Fruit fly (Drosophila melanogaster): ENCODE data around the gene CG43815.
A peak's percentile ranks its signal among the peaks of the same experiment; 100 is the strongest.

The CG43815 gene

DNA sequence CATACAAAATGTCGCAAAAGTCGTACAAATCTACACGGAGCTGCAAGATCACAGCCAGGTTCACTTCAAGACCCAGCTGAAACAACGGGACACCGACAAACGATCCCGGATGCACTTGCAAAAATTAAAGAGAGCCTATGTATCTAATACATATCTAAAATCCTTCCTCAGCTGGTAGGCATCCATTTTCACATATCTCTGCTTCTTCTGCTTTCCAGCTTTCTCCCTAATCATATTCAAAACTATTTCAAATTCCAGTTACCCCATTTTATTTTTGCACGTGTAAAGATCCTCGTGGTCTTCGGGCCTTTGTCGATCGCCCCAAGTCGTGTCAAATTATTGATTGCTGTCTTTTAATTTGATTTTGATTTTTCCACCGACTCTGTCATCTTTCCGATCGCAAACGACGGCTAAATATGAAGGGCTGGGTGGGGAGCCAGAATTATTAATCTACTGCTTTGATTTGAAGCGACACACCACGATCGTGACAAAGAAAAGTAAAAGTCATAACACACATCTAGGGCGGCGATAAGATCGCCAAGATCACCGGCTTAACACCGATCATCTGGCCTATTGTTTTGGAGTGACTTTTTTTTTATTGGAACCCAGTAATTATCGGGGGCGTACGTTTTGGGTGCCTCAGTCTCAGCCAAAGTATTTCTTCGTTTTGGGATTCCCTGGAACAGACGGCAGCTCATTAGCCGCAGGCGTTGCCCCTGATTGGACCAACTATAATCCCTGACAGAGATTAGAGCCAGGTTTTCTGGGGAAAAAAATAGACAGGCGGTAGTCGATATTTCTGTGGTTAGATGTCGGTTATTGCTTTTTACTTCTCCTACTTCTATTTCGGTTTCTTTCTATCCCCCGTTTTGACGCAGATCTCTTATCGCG is 7.6 kb downstream of the CG43815 start (continued):
- TF ChIP-seq Sox15 (GFP tag; optimal IDR thresholded peaks at IDR 0.05) = no peak
- peak; percentile 44 for TF ChIP-seq acj6 (GFP tag; optimal IDR thresholded peaks at IDR 0.05)
- TF ChIP-seq topi (GFP tag; optimal IDR thresholded peaks at IDR 0.05) = peak; percentile 54
- no peak for TF ChIP-seq CG8319 (GFP tag; optimal IDR thresholded peaks at IDR 0.05)
- TF ChIP-seq CG34406 (GFP tag; optimal IDR thresholded peaks at IDR 0.05) = no peak
- peak; percentile 28 for TF ChIP-seq OdsH (GFP tag; optimal IDR thresholded peaks at IDR 0.05)
- no peak; the same call in 2 of the 3 replicates for TF ChIP-seq eg (GFP tag; IDR thresholded peaks at IDR 0.05)
- TF ChIP-seq esn (GFP tag; optimal IDR thresholded peaks at IDR 0.05) = peak; percentile 45
- peak; percentile 79 for TF ChIP-seq svp (GFP tag)
- TF ChIP-seq Hr4 (GFP tag; optimal IDR thresholded peaks at IDR 0.05) = no peak
- peak; percentile 70 for TF ChIP-seq Eip78C (GFP tag)
- TF ChIP-seq CG7368 (GFP tag; optimal IDR thresholded peaks at IDR 0.05) = peak; percentile 0
- no peak for TF ChIP-seq vri (GFP tag; optimal IDR thresholded peaks at IDR 0.05)
- no peak for TF ChIP-seq salr (GFP tag; optimal IDR thresholded peaks at IDR 0.05)
- TF ChIP-seq CG11294 (GFP tag; IDR thresholded peaks at IDR 0.05) = no peak
- TF ChIP-seq CG10631 (GFP tag; optimal IDR thresholded peaks at IDR 0.05) = peak; percentile 17
- TF ChIP-seq CG4318 (GFP tag; optimal IDR thresholded peaks at IDR 0.05) = no peak
- no peak for TF ChIP-seq CG16779 (tag; optimal IDR thresholded peaks at IDR 0.05)
- TF ChIP-seq fd59A (GFP tag; optimal IDR thresholded peaks at IDR 0.05) = peak; percentile 39
- TF ChIP-seq CG6808 (GFP tag; optimal IDR thresholded peaks at IDR 0.05) = peak; percentile 38
- no peak for TF ChIP-seq ss (GFP tag; optimal IDR thresholded peaks at IDR 0.05)
- peak; percentile 2 for TF ChIP-seq Sox14 (GFP tag; optimal IDR thresholded peaks at IDR 0.05)

DNA sequence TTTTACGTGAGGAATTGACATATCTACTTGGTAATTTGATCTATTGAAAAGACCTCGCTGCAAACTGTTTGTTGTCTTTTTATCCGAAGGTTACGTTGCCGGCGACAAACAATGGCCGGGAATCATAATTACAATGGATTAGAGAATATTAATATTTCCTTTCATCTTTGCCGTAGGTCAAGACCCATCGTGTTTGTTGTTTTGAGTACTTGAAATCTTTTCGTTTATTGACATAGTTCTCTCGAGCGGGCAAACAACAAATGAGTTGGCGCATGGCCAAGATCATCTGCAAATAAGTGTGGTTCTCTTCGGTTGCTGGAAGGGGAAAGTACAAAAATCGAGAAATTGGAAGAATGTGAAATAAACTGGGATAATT is 8.3 kb downstream of the CG43815 start:
- TF ChIP-seq Sox14 (GFP tag; optimal IDR thresholded peaks at IDR 0.05) (no peak), fkh (GFP tag; optimal IDR thresholded peaks at IDR 0.05) (peak; percentile 51)

DNA sequence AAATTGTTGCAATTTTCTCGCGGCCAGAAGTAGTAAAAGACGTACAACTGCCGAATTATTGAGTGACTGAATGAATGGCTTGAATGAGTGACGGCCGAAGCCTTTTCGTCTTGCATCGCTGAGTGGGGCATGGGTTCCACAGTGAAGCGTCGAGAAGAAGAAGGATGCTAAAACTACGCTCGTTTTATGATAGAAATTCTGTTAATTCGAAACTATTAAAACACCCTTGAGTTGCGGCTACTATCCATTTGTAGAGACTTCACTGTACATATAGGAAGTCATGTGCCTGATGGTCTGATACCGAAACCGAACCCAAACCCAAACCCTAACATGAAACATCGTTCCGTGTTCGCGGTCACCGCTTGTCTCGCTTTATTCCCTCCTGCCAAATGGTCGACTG is 9.3 kb downstream of the CG43815 start:
- no peak for TF ChIP-seq CG15336 (GFP tag; IDR thresholded peaks at IDR 0.05)
- peak; percentile 11 for TF ChIP-seq Eip78C (GFP tag)
- peak; percentile 52 for TF ChIP-seq svp (GFP tag)
- no peak for TF ChIP-seq CG6854 (GFP tag; optimal IDR thresholded peaks at IDR 0.05)
- TF ChIP-seq CG6792 (GFP tag; optimal IDR thresholded peaks at IDR 0.05) = no peak

DNA sequence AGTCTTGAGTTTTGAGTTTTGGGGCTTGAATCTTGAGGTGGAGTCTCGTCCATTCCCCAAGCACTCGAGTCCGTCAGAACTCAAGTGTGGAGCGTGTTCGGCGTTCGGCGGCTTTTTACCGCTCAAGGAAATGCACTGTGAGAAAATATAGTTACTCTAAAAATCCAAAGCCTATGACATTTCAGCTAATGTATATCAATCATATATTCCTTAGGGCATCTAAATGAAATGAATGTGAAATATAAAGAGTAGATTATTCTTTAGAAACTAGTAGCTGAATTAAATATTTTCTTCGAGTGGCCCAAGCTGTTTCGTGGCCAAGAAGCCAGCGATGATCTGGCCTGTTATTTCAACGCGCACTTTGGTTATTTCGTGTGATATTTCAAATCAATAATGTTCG is 11.3 kb downstream of the CG43815 start:
- peak; percentile 17 for TF ChIP-seq CG3919 (GFP tag; optimal IDR thresholded peaks at IDR 0.05)
- TF ChIP-seq Sox102F (GFP tag; optimal IDR thresholded peaks at IDR 0.05) = peak; percentile 50
- no peak for TF ChIP-seq ss (GFP tag; optimal IDR thresholded peaks at IDR 0.05)
- no peak for TF ChIP-seq CG11902 (GFP tag; optimal IDR thresholded peaks at IDR 0.05)
- no peak for TF ChIP-seq CG9139 (GFP tag; optimal IDR thresholded peaks at IDR 0.05)
- peak; percentile 43 for TF ChIP-seq lz (GFP tag; optimal IDR thresholded peaks at IDR 0.05)
- peak; percentile 13 for TF ChIP-seq CG10631 (GFP tag; optimal IDR thresholded peaks at IDR 0.05)
- TF ChIP-seq CG31627 (GFP tag; optimal IDR thresholded peaks at IDR 0.05) = peak; percentile 45
- no peak for TF ChIP-seq CG6854 (GFP tag; optimal IDR thresholded peaks at IDR 0.05)
- TF ChIP-seq CG3032 (tag; optimal IDR thresholded peaks at IDR 0.05) = no peak
- TF ChIP-seq svp (GFP tag) = peak; percentile 71
- TF ChIP-seq CG11294 (GFP tag; IDR thresholded peaks at IDR 0.05) = no peak
- peak; percentile 58 for TF ChIP-seq esn (GFP tag; optimal IDR thresholded peaks at IDR 0.05)
- no peak for TF ChIP-seq CG32006 (GFP tag; optimal IDR thresholded peaks at IDR 0.05)
- TF ChIP-seq Hr39 (GFP tag; optimal IDR thresholded peaks at IDR 0.05) = peak; percentile 52
- peak; percentile 26 for TF ChIP-seq Ets21C (GFP tag; optimal IDR thresholded peaks at IDR 0.05)
- TF ChIP-seq Sox15 (GFP tag; optimal IDR thresholded peaks at IDR 0.05) = no peak
- no peak for TF ChIP-seq spab (GFP tag; optimal IDR thresholded peaks at IDR 0.05)
- TF ChIP-seq vri (GFP tag; optimal IDR thresholded peaks at IDR 0.05) = peak; percentile 41
- TF ChIP-seq net (GFP tag; optimal IDR thresholded peaks at IDR 0.05) = no peak
- no peak for TF ChIP-seq fd85E (GFP tag; optimal IDR thresholded peaks at IDR 0.05)
- TF ChIP-seq cyc (GFP tag; optimal IDR thresholded peaks at IDR 0.05) = peak; percentile 51
- TF ChIP-seq CG6792 (GFP tag; optimal IDR thresholded peaks at IDR 0.05) = peak; percentile 7
- no peak for TF ChIP-seq CG1621 (tag; optimal IDR thresholded peaks at IDR 0.05)
- no peak for TF ChIP-seq CG4318 (GFP tag; optimal IDR thresholded peaks at IDR 0.05)
- TF ChIP-seq CG16779 (tag; optimal IDR thresholded peaks at IDR 0.05) = no peak
- TF ChIP-seq acj6 (GFP tag; optimal IDR thresholded peaks at IDR 0.05) = no peak
- peak; percentile 16 for TF ChIP-seq achi (GFP tag; optimal IDR thresholded peaks at IDR 0.05)
- peak; percentile 53 for TF ChIP-seq Met (GFP tag; optimal IDR thresholded peaks at IDR 0.05)
- TF ChIP-seq CG8319 (GFP tag; optimal IDR thresholded peaks at IDR 0.05) = no peak
- TF ChIP-seq Eip93F (GFP tag; optimal IDR thresholded peaks at IDR 0.05) = no peak

Data from whole organism, prepupa.